Fruit fly (Drosophila melanogaster): ENCODE results near the gene Rab26.

dm6 chr3L:21301737-21302487, 16.7 kb upstream of the Rab26 start:
- no peak for TF ChIP-seq CG8478 (optimal IDR thresholded peaks at IDR 0.05)
- no peak for TF ChIP-seq psq (optimal IDR thresholded peaks at IDR 0.05)
- TF ChIP-seq EcR (GFP tag; optimal IDR thresholded peaks at IDR 0.05), result no peak
- no peak for TF ChIP-seq usp (GFP tag; optimal IDR thresholded peaks at IDR 0.05)
- no peak for TF ChIP-seq Dll (optimal IDR thresholded peaks at IDR 0.05)
